Worm (Caenorhabditis elegans) whole organism, L1 larva: ENCODE data around the gene smi-1.

Experiments used
- egl-27 ChIP-seq, 2 experiments: fragments of 150-350 bp in 1 of 2; sonication (generic microtip); optimal IDR thresholded peaks; 3 replicates each; lab custom pipeline; 2017 to 2018; ENCODE audit warnings: missing biosample characterization in 2 of 2, missing genetic modification characterization in 2 of 2, missing genetic modification reagents in 2 of 2
- elt-2 ChIP-seq: sonication (generic microtip); optimal IDR thresholded peaks from 2 replicates; lab custom pipeline; 2016; ENCODE audit warnings: missing genetic modification characterization, mild to moderate bottlenecking, inconsistent platforms, missing compliant biosample characterization, missing genetic modification reagents
- nhr-77 ChIP-seq: fragments of 150-350 bp; optimal IDR thresholded peaks from 2 replicates; lab custom pipeline; 2014; ENCODE audit warnings: missing biosample characterization, missing genetic modification characterization
- sptf-1 ChIP-seq: fragments of 150-350 bp; optimal IDR thresholded peaks from 2 replicates; lab custom pipeline; 2014; ENCODE audit warnings: missing biosample characterization, missing genetic modification characterization

DNA sequence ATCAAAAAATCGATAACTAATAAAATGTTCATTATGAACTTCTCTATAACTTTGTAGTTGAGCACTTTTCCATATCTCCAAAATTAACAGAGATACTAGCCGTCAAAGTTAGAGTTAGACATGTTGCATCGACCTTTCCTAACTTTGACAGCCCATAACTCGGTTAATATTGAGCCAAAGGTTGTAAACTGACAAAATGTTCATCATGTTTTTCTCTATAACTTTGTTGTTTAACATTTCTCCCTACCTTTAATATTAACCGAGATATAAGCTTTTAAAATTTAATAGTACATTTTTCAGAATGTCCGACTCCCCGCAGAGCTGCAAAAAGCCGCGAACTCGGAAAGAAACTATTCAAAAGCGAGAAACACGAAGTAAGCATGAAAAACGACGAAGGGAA lies 23.1 kb upstream of the smi-1 start, which contains the start of gene hlh-33:
- TF ChIP-seq nhr-77 (no peak), sptf-1 (no peak), elt-2 (no peak), egl-27 (tag; optimal IDR thresholded peaks at IDR 0.05; lab: Kevin White, UChicago) (no peak)
